Fruit fly (Drosophila melanogaster): ENCODE data around the gene CG33493.

Gene CG33493

DNA sequence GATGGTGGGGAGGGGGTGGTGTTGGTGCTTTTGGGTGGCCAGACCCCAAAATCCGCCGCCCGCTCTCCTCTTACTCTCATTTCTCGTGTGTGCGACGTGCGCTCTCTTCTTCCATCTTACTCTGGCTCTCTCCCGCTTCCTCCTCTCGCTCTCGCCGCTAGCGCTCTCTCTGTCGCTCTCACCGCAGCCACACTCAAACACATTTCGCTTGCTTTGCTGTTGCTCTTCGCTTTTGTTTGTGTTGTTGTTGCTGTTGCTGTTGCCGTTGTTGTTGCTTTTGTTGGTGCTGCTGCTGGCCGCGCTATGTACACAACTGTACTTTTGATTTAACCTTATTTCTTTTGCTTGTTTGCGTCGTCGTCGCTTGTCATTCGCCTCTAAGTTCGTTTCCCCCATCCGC, 11.2 kb downstream of the CG33493 start (continued):
- TF ChIP-seq HmgD (GFP tag; optimal IDR thresholded peaks at IDR 0.05) (no peak), ERR (GFP tag; optimal IDR thresholded peaks at IDR 0.05) (peak; percentile 11), Rx (GFP tag; IDR thresholded peaks at IDR 0.05) (no peak), CG2678 (tag; optimal IDR thresholded peaks at IDR 0.05) (peak; percentile 4), Awh (GFP tag; IDR thresholded peaks at IDR 0.05) (peak; percentile 50; the same call in 1 of the 2 replicates), zfh1 (GFP tag; IDR thresholded peaks at IDR 0.05) (peak; percentile 28; the same call in 1 of the 3 replicates), CG4360 (GFP tag; IDR thresholded peaks at IDR 0.05) (peak; percentile 99), Hr3 (GFP tag; optimal IDR thresholded peaks at IDR 0.05) (no peak), Chrac-16 (GFP tag; optimal IDR thresholded peaks at IDR 0.05) (no peak), HLH4C (GFP tag; IDR thresholded peaks at IDR 0.05; ENCODE audit: partially characterized antibody) (no peak), CG10654 (GFP tag; optimal IDR thresholded peaks at IDR 0.05) (no peak), kah (GFP tag; optimal IDR thresholded peaks at IDR 0.05) (no peak), CG10543 (GFP tag; optimal IDR thresholded peaks at IDR 0.05) (no peak), Spps (tag; optimal IDR thresholded peaks at IDR 0.05) (no peak), gce (GFP tag; IDR thresholded peaks at IDR 0.05) (no peak), br (optimal IDR thresholded peaks at IDR 0.05) (no peak), kni (GFP tag; optimal IDR thresholded peaks at IDR 0.05) (no peak), CG10979 (tag; optimal IDR thresholded peaks at IDR 0.05) (no peak), CG10366 (GFP tag; IDR thresholded peaks at IDR 0.05) (no peak), HLHmδ (GFP tag; optimal IDR thresholded peaks at IDR 0.05) (peak; percentile 0), HmgZ (tag; optimal IDR thresholded peaks at IDR 0.05) (peak; percentile 38), org-1 (GFP tag; optimal IDR thresholded peaks at IDR 0.05) (no peak), cad (GFP tag; optimal IDR thresholded peaks at IDR 0.05) (no peak), Ets97D (GFP tag; optimal IDR thresholded peaks at IDR 0.05) (no peak), CG6254 (GFP tag; optimal IDR thresholded peaks at IDR 0.05) (no peak), dpn (GFP tag; optimal IDR thresholded peaks at IDR 0.05) (no peak), CG7987 (GFP tag; optimal IDR thresholded peaks at IDR 0.05) (no peak), da (GFP tag; optimal IDR thresholded peaks at IDR 0.05) (no peak), tup (GFP tag; optimal IDR thresholded peaks at IDR 0.05) (no peak), CG18599 (GFP tag; optimal IDR thresholded peaks at IDR 0.05) (no peak), CG10959 (GFP tag; IDR thresholded peaks at IDR 0.05) (no peak), CG15514 (GFP tag; optimal IDR thresholded peaks at IDR 0.05) (peak; percentile 25), sd (tag; optimal IDR thresholded peaks at IDR 0.05) (no peak), Bteb2 (GFP tag; optimal IDR thresholded peaks at IDR 0.05) (no peak), sima (GFP tag; optimal IDR thresholded peaks at IDR 0.05) (no peak), Hr39 (optimal IDR thresholded peaks at IDR 0.05) (no peak), az2 (GFP tag; optimal IDR thresholded peaks at IDR 0.05) (no peak), ATbp (GFP tag; optimal IDR thresholded peaks at IDR 0.05) (peak; percentile 30), usp (GFP tag; optimal IDR thresholded peaks at IDR 0.05) (no peak), scrt (GFP tag; optimal IDR thresholded peaks at IDR 0.05) (peak; percentile 23), vvl (GFP tag; IDR thresholded peaks at IDR 0.05) (peak; percentile 50; the same call in 1 of the 2 replicates), CG15479 (GFP tag; optimal IDR thresholded peaks at IDR 0.05) (no peak), ci (GFP tag; IDR thresholded peaks at IDR 0.05) (peak; percentile 52; the same call in 2 of the 3 replicates), CG15601 (tag; optimal IDR thresholded peaks at IDR 0.05) (no peak), grau (tag; optimal IDR thresholded peaks at IDR 0.05) (no peak), CG12391 (tag; optimal IDR thresholded peaks at IDR 0.05) (no peak), CG7271 (tag; optimal IDR thresholded peaks at IDR 0.05) (no peak), crol (GFP tag; IDR thresholded peaks at IDR 0.05) (peak; percentile 92), zen2 (GFP tag; IDR thresholded peaks at IDR 0.05; ENCODE audit: partially characterized antibody) (no peak), tll (GFP tag; optimal IDR thresholded peaks at IDR 0.05) (no peak), CoRest (tag; optimal IDR thresholded peaks at IDR 0.05) (no peak), CG8478 (optimal IDR thresholded peaks at IDR 0.05) (no peak)

Measured in whole organism, embryonic.